Fruit fly (Drosophila melanogaster): ENCODE results near the gene Gss2.

The Gss2 gene

DNA sequence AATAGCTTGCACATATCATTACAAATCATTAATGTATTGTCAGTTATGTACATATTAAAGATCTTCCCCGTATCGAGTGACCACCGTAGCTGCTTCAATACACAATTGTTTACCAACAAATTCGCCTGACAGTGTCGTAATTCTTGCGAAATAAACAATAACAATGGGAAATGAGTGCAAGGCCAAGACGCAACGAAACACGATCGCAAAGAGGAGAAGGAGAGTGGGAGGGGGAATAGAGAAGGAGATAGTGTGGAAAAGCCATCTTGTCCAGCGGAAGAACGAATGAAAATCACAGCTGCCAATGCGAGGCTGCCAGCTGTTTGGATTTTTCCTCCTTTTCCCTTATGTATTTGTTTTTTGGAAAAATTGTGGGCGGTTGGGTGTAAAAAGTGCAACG, 14.2 kb upstream of the Gss2 start:
- TF ChIP-seq dmrt11E (tag; optimal IDR thresholded peaks at IDR 0.05) (no peak), Drgx (GFP tag; IDR thresholded peaks at IDR 0.05) (no peak), dimm (GFP tag; IDR thresholded peaks at IDR 0.05) (no peak), CG10366 (GFP tag; IDR thresholded peaks at IDR 0.05) (no peak), Dad (GFP tag; optimal IDR thresholded peaks at IDR 0.05) (no peak), CG4707 (GFP tag; optimal IDR thresholded peaks at IDR 0.05) (no peak), gem (tag; optimal IDR thresholded peaks at IDR 0.05) (no peak), Six4 (GFP tag; optimal IDR thresholded peaks at IDR 0.05) (no peak), CTCF (GFP tag; optimal IDR thresholded peaks at IDR 0.05) (no peak), fru (optimal IDR thresholded peaks at IDR 0.05) (no peak), cg (GFP tag; optimal IDR thresholded peaks at IDR 0.05) (no peak), sens (GFP tag) (peak; percentile 55), CG3407 (GFP tag; optimal IDR thresholded peaks at IDR 0.05) (no peak), CG10462 (GFP tag; optimal IDR thresholded peaks at IDR 0.05) (no peak), Doc2 (GFP tag; IDR thresholded peaks at IDR 0.05) (no peak), CG14860 (GFP tag; IDR thresholded peaks at IDR 0.05; ENCODE audit: partially characterized antibody) (no peak), eyg (GFP tag; optimal IDR thresholded peaks at IDR 0.05) (no peak), chinmo (GFP tag; IDR thresholded peaks at IDR 0.05; ENCODE audit: partially characterized antibody) (0 out of 4 replicates have a peak, but pooled peaks have one; percentile 62), croc (GFP tag; conservative IDR thresholded peaks at IDR 0.05) (no peak), Hr78 (GFP tag; optimal IDR thresholded peaks at IDR 0.05) (no peak), stwl (tag; optimal IDR thresholded peaks at IDR 0.05) (peak; percentile 20), CG15479 (GFP tag; optimal IDR thresholded peaks at IDR 0.05) (peak; percentile 30), Usf (GFP tag; optimal IDR thresholded peaks at IDR 0.05) (no peak), slou (GFP tag; optimal IDR thresholded peaks at IDR 0.05) (no peak), CG9817 (tag; optimal IDR thresholded peaks at IDR 0.05) (no peak), Fer2 (tag; optimal IDR thresholded peaks at IDR 0.05) (no peak), az2 (GFP tag; optimal IDR thresholded peaks at IDR 0.05) (no peak), mam (GFP tag; optimal IDR thresholded peaks at IDR 0.05) (no peak), CG5953 (GFP tag; IDR thresholded peaks at IDR 0.05) (no peak), Lhr (GFP tag; optimal IDR thresholded peaks at IDR 0.05) (no peak)

DNA sequence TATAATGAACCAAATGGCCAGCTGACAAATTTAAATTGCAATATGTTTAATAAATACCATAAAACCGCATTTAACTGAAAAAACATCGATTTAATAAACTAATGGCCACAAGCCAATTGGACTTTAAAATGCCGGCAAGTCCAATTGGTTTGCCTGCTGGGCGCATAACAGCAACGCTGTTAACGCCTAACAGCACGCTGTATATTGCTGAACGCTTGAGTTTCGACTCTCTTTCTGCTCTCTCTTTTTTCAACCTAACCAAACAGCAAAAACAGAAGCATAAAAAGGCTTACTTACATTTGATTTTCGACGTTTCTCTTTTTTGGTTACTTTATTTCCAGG, 13.4 kb upstream of the Gss2 start:
- TF ChIP-seq Mes4 (GFP tag; optimal IDR thresholded peaks at IDR 0.05) (no peak), bigmax (GFP tag; optimal IDR thresholded peaks at IDR 0.05) (peak; percentile 95), CG6272 (GFP tag; IDR thresholded peaks at IDR 0.05) (no peak), CG18764 (GFP tag; optimal IDR thresholded peaks at IDR 0.05) (no peak), HLH4C (GFP tag; IDR thresholded peaks at IDR 0.05; ENCODE audit: partially characterized antibody) (no peak), eve (GFP tag; optimal IDR thresholded peaks at IDR 0.05) (peak in 1 of 2 experiments; percentile 70), CG16815 (GFP tag; optimal IDR thresholded peaks at IDR 0.05) (no peak), insv (GFP tag; optimal IDR thresholded peaks at IDR 0.05) (peak; percentile 78 to 96), CG11696 (GFP tag; IDR thresholded peaks at IDR 0.05) (no peak), row (GFP tag; IDR thresholded peaks at IDR 0.05) (no peak), gro (GFP tag; optimal IDR thresholded peaks at IDR 0.05) (no peak), cad (GFP tag; optimal IDR thresholded peaks at IDR 0.05) (peak; percentile 29), MBD-R2 (GFP tag; IDR thresholded peaks at IDR 0.05) (no peak), slbo (GFP tag; IDR thresholded peaks at IDR 0.05) (no peak), Hr78 (GFP tag; optimal IDR thresholded peaks at IDR 0.05) (no peak), CG10274 (GFP tag; optimal IDR thresholded peaks at IDR 0.05) (no peak), CG33213 (GFP tag; optimal IDR thresholded peaks at IDR 0.05) (no peak), ase (GFP tag; IDR thresholded peaks at IDR 0.05) (no peak), NK7.1 (GFP tag; optimal IDR thresholded peaks at IDR 0.05) (no peak), MESR4 (GFP tag; optimal IDR thresholded peaks at IDR 0.05) (no peak), CG5180 (GFP tag; optimal IDR thresholded peaks at IDR 0.05) (no peak), Lim3 (GFP tag; IDR thresholded peaks at IDR 0.05) (no peak), Bdp1 (GFP tag; optimal IDR thresholded peaks at IDR 0.05) (no peak), ken (GFP tag; IDR thresholded peaks at IDR 0.05) (no peak), Atf-2 (GFP tag; optimal IDR thresholded peaks at IDR 0.05) (no peak), fu2 (GFP tag; optimal IDR thresholded peaks at IDR 0.05) (no peak)
